Worm (Caenorhabditis elegans) whole organism, L3 larva: ENCODE measurements around the gene F54F2.6.
A peak's percentile ranks its signal among the peaks of the same experiment; 100 is the strongest.

Experiments
- R02D3.7 ChIP-seq: fragments of 150-350 bp; optimal IDR thresholded peaks from 2 replicates; lab custom pipeline; 2014; ENCODE audit warnings: missing biosample characterization, missing genetic modification characterization
- ZK546.5 ChIP-seq: sonication (generic microtip); optimal IDR thresholded peaks from 2 replicates; lab custom pipeline; 2017; ENCODE audit warnings: missing biosample characterization, missing genetic modification characterization
- ceh-82 ChIP-seq: fragments of 150-350 bp; optimal IDR thresholded peaks from 2 replicates; lab custom pipeline; 2014; ENCODE audit warnings: missing biosample characterization, missing genetic modification characterization
- egl-27 ChIP-seq: sonication (generic microtip); optimal IDR thresholded peaks from 4 replicates; lab custom pipeline; 2017; ENCODE audit warnings: missing biosample characterization, missing genetic modification reagents, missing genetic modification characterization
- elt-1 ChIP-seq: fragments of 150-350 bp; optimal IDR thresholded peaks from 2 replicates; lab custom pipeline; 2014; ENCODE audit warnings: missing biosample characterization, missing genetic modification characterization
- elt-2 ChIP-seq: sonication (generic microtip); optimal IDR thresholded peaks from 2 replicates; lab custom pipeline; 2016; ENCODE audit warnings: missing genetic modification reagents, mild to moderate bottlenecking, missing genetic modification characterization, missing compliant biosample characterization
- hmg-11 ChIP-seq: sonication (generic microtip); optimal IDR thresholded peaks from 2 replicates; lab custom pipeline; 2016; ENCODE audit warnings: missing genetic modification characterization, missing compliant biosample characterization
- mml-1 ChIP-seq: fragments of 150-350 bp; sonication (generic microtip); optimal IDR thresholded peaks from 3 replicates; lab custom pipeline; 2014; ENCODE audit warnings: missing biosample characterization, missing genetic modification characterization
- nfya-1 ChIP-seq: sonication (generic microtip); optimal IDR thresholded peaks from 2 replicates; lab custom pipeline; 2017; ENCODE audit warnings: missing genetic modification characterization, mild to moderate bottlenecking, missing compliant biosample characterization, antibody characterized with exemption, moderate library complexity; ENCODE audit not compliant: insufficient read depth
- nhr-11 ChIP-seq: fragments of 150-350 bp; optimal IDR thresholded peaks from 2 replicates; lab custom pipeline; 2014; ENCODE audit warnings: missing biosample characterization, missing genetic modification characterization
- nhr-67 ChIP-seq: fragments of 150-350 bp; optimal IDR thresholded peaks from 2 replicates; lab custom pipeline; 2014; ENCODE audit warnings: missing biosample characterization, missing genetic modification characterization
- pha-4 ChIP-seq: fragments of 150-350 bp; optimal IDR thresholded peaks from 2 replicates; lab custom pipeline; 2014; ENCODE audit warnings: missing biosample characterization, missing genetic modification reagents, missing genetic modification characterization
- ztf-4 ChIP-seq: fragments of 150-350 bp; optimal IDR thresholded peaks from 2 replicates; lab custom pipeline; 2014; ENCODE audit warnings: missing biosample characterization, missing genetic modification characterization

F54F2.6 gene

ce11 chrIII:8761040-8761654 lies 39.4 kb downstream of the F54F2.6 start, which contains the start of gene aak-1:
Gene aak-1 (minus strand): TSS chrIII:8761090.
- TF ChIP-seq ceh-82 (tag; lab: Kevin White, UChicago) (no peak), pha-4 (tag; lab: Kevin White, UChicago) (peak; percentile 16)

DNA sequence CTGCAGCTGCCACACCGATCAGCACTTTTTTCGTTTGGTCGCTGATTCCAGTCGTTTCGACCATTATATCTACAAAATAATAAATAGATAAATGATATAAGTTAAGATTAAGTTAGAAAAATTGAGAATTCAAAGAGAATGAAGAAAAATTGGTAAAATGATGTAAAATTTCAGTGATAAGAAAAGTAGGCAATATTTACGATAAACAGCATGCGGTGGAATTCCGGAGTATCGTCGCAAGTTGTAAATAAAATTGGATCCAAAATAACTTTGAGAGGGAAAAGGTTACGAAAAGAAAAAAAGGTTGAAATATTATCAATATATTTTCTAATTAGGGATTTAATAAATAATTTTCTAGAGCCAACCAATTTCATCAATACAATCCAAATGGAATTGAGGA lies 45.8 kb downstream of the F54F2.6 start, which contains the start of gene tomm-70:
Gene tomm-70 (minus strand): TSS at position 69 of the 400 bp plus-strand sequence.
- TF ChIP-seq hmg-11 (tag; lab: Kevin White, UChicago), result peak; percentile 7
- peak; percentile 63 for TF ChIP-seq R02D3.7 (tag; lab: Kevin White, UChicago)
- no peak for TF ChIP-seq ztf-4
- TF ChIP-seq pha-4 (tag; lab: Kevin White, UChicago), result peak; percentile 79
- TF ChIP-seq nfya-1 (tag; lab: Kevin White, UChicago), result peak; percentile 18
- TF ChIP-seq elt-2, result peak; percentile 26
- TF ChIP-seq ZK546.5 (tag; lab: Kevin White, UChicago), result no peak
- TF ChIP-seq, all 47 proteins: peak for 5

ce11 chrIII:8750606-8751005 lies 49.9 kb downstream of the F54F2.6 start, which contains the start of gene ugtp-1:
Gene ugtp-1 (minus strand): TSS chrIII:8750706.
- TF ChIP-seq egl-27 (tag; lab: Kevin White, UChicago) (no peak), nhr-67 (tag; lab: Kevin White, UChicago) (no peak), elt-1 (peak; percentile 6), nhr-11 (tag; lab: Kevin White, UChicago) (no peak), mml-1 (no peak), pha-4 (tag; lab: Kevin White, UChicago) (no peak)
